Worm (Caenorhabditis elegans) whole organism, midembryonic: Measurements from ENCODE around the gene T26C5.4.

ENCODE experiments used
- T22C8.4 ChIP-seq: fragments of 200-800 bp; sonication (Bioruptor generic); IDR thresholded peaks from 2 replicates; pipeline ENCODE4 v1.3.6; 2022; ENCODE audit warnings: missing genetic modification characterization, missing compliant biosample characterization
- cog-1 ChIP-seq: sonication (generic microtip); optimal IDR thresholded peaks from 2 replicates; lab custom pipeline; 2016; ENCODE audit warnings: missing genetic modification characterization, missing compliant biosample characterization
- flt-1 ChIP-seq: fragments of 200-800 bp; sonication (Bioruptor generic); IDR thresholded peaks from 2 replicates; pipeline ENCODE4 v1.3.6; 2022; ENCODE audit warnings: missing genetic modification characterization, missing compliant biosample characterization
- med-1 ChIP-seq: sonication (generic microtip); optimal IDR thresholded peaks from 2 replicates; lab custom pipeline; 2017; ENCODE audit warnings: missing genetic modification characterization, mild to moderate bottlenecking, missing compliant biosample characterization, antibody characterized with exemption, missing genetic modification reagents; ENCODE audit not compliant: insufficient read depth
- ref-1 ChIP-seq: fragments of 200-800 bp; sonication (Bioruptor generic); conservative IDR thresholded peaks from 2 replicates; pipeline ENCODE4 v1.3.6; 2022; ENCODE audit warnings: missing genetic modification reagents, missing genetic modification characterization, missing compliant biosample characterization
- tab-1 ChIP-seq: fragments of 200-800 bp; sonication (Bioruptor generic); IDR thresholded peaks from 2 replicates; pipeline ENCODE4 v1.3.6; 2022; ENCODE audit warnings: missing genetic modification characterization, missing compliant biosample characterization
- ztf-23 ChIP-seq: fragments of 200-800 bp; sonication (Bioruptor generic); IDR thresholded peaks from 2 replicates; pipeline ENCODE4 v1.3.6; 2022; ENCODE audit warnings: missing genetic modification reagents, missing genetic modification characterization, missing compliant biosample characterization
- ztf-29 ChIP-seq: fragments of 200-800 bp; sonication (Bioruptor generic); IDR thresholded peaks from 2 replicates; pipeline ENCODE4 v1.3.6; 2022; ENCODE audit warnings: missing genetic modification reagents, missing genetic modification characterization, missing compliant biosample characterization

DNA sequence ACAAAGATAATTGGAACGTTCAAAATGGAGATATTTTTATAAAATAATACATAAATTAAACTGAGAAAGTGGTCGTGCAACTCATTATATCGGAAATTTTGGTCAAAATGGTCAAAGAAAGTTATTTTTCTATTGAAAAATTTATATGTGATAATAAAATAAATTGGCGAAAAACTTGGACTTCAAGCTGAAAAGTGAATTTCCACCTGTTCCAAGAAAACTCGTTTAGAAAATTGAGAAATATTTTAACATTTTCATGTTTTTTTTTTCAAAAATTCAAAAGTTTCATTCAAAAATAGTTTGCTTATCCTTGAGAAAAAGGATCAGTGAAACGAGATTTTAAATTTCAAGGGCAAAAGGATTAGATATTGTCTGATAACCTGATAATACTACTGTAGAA, 28.7 kb upstream of the T26C5.4 start:
- TF ChIP-seq flt-1 (GFP tag; lab: Robert Waterston, UW) (no peak), tab-1 (GFP tag; lab: Robert Waterston, UW) (no peak), T22C8.4 (GFP tag; lab: Robert Waterston, UW) (no peak), ref-1 (no peak), cog-1 (no peak), ztf-29 (no peak), ztf-23 (GFP tag; lab: Robert Waterston, UW) (no peak), med-1 (no peak)
